Fruit fly (Drosophila melanogaster): Measurements from ENCODE around the gene Pebp1.

DNA sequence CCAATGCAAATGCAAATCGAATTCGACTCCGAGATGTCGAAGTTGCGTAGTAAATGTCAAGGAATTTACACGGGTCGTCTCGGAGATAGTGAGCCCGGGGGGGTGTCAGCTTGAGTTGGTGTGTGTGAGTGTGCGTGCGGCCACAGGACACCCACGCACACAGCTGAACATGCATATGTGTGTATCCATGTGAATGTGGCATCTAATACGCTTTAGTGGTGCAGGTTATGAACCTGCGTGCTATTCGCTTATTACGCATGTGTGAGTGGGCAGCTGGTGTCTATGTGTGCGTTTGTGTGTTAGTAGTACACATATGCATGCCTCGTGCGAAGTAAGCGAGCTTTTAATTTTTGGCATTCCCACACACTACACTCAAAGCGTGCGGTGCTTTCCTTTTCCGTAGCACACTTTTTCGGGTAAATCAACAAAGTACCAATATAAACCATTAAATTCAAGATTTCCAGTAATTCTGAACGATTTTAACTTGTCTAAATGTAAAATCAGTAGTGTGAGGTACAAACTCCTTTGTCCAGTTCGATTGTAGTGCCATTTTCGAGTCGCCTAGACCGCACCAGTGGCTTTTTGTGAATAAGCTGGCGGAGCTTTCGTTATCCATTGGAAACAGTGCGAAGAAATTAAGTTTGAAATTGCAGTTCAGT lies 3.1 kb downstream of the Pebp1 start:
- TF ChIP-seq Sin3A (optimal IDR thresholded peaks at IDR 0.05) (no peak), ttk (optimal IDR thresholded peaks at IDR 0.05) (no peak), insv (optimal IDR thresholded peaks at IDR 0.05) (no peak), psq (optimal IDR thresholded peaks at IDR 0.05) (no peak), Myc (optimal IDR thresholded peaks at IDR 0.05) (no peak)

All from Kc167 (cell line).